Fruit fly (Drosophila melanogaster) ovary, adult (tissue): Measurements from ENCODE around the gene CG43074.

ENCODE experiments used
- CG17801 ChIP-seq: fragments of 200-800 bp; optimal IDR thresholded peaks from 2 replicates; lab custom pipeline; 2019; ENCODE audit warnings: missing biosample characterization, mild to moderate bottlenecking, missing genetic modification characterization, moderate library complexity; ENCODE audit not compliant: partially characterized antibody

CG43074 gene

dm6 chr3L:3454430-3454829 is 30.0 kb downstream of the CG43074 start:
- no peak for TF ChIP-seq CG17801

DNA sequence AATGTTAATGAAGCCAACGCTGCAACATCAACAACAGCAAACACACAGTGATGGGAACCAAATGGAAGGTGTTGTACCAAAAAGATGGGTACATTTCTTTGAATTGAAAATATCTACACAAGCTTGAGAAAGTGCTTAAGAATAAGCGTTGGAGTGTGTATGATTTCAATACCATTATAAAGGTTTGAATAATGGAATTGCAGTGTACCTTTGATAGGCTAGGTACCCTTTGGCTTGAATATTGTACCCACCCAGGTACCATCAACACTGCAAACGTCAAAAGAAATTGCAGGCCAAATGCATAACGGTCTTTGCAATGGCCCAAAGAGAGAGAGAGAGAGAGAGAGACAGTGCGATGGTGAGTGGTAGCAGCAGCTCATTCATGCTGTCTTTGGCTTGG is 31.8 kb downstream of the CG43074 start:
- TF ChIP-seq CG17801, result no peak

DNA sequence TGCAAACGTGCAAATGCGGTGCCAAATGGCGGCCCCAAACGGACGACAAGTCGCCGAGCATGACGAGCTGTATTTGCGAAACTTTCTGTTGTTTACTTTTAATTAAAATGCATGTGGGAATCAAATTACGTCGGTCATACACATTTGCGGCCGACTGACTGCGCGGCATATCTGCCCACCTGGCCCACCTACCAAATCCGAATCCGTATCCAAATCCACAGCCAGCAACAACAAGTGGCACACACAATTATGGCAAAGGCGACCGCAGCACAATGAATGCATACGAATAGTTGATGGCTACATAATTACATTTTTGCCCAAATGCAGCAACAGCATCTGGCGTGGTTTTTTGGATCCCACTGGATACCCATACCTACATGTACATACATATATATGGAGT is 32.7 kb downstream of the CG43074 start:
- no peak for TF ChIP-seq CG17801

dm6 chr3L:3450410-3450809 is 34.0 kb downstream of the CG43074 start:
- no peak for TF ChIP-seq CG17801

DNA sequence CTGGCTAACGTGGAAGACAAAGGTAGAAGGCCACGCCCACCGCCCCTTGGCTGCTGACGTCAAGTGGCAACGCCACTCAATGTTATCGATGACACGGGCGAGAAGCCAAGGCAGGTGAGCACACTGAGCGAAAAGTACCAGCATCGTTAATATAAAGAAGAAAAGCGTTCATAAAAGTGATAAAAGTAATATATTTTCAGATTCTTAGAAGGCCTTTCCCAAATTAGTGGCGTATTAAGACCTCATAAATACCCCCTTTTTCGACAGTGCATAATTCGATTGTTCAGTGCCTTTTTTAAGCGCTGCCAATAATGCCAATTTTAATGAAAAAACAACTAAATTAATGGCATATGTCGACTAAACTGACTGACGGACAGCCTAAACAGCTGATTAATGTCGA is 34.8 kb downstream of the CG43074 start:
- no peak for TF ChIP-seq CG17801

- no peak for TF ChIP-seq CG17801
Measured at dm6 chr3L:3447948-3448526, 36.4 kb downstream of the CG43074 start.

DNA sequence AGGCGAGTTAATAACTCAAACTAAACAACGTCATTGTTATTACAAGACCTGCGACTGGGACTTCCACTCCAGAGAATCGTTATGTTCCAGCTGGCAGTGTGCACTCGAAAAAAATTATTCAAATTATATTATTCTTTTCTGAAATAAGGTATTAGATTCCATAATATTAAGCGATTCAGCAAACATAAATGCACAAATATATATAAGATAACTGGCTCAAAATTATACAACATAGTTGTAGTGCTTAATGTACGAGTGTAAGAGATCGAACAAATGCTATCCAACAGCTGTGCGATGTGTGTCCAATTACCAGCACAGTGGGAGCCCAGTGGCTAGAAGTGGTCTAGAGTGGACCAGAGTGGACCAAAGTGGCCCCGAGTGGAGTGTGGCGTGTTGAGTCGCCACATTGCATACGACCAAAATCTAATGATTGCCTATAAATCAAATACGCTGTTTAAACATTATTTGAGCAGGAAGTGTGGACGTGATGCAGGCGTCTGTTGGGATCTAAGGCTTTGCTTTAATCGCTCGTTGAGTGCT is 40.1 kb downstream of the CG43074 start:
- no peak for TF ChIP-seq CG17801

DNA sequence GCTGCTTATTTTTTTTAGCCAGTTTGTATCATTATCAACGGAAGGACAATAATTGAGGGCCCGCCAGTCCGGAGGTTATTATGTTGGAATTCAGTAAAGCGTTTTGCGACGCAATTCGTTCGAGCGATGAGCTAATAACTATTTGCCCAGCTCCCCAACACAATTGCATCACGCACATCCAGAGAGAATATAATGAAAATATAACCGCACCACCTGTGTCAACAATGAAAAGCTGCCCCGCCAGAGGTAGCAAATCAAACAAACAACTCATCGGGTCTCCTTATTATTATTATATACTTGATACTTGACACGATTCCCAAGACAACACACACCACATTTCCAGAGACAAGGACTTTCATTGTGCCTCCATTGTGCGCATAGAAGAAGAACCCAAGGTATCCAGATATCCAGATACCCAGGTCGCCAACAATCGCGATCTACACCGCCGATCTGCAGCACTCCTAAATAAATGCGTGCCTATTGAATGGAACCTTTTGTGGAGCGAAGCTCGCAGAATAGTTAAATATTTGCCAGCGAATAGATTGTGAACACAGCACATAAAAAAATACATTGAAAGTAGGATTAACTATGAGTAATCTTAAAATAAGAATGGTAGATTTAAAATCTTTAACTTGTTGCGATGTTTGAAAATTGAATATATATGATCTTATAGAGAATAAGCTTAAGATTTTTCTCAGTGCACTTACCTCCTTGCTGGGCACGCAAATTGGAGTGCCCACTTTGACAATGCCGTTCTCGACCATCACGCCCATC is 41.5 kb downstream of the CG43074 start:
- TF ChIP-seq CG17801, result no peak

dm6 chr3L:3441763-3442673 is 42.4 kb downstream of the CG43074 start:
- TF ChIP-seq CG17801, result no peak

DNA sequence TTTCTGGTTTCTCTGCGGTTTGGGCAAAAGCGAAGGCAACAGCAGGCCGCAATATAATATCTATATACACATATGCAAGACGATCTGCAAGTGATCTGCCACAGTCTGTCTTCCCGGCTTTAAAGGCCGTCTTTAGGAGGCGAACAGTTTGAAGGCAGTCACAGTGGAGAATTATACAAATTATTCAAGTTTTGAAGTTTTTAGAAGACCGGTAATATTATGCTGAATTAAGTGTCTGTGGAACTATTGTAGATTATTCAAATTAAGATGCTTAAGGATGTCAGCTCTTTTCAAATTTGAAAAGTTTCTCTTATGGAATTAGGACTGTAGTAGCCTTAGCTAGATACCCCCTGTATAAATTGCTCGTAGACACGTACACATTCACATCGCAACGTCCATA is 44.3 kb downstream of the CG43074 start:
- no peak for TF ChIP-seq CG17801

- no peak for TF ChIP-seq CG17801
Measured at dm6 chr3L:3439598-3439997, 44.9 kb downstream of the CG43074 start.

DNA sequence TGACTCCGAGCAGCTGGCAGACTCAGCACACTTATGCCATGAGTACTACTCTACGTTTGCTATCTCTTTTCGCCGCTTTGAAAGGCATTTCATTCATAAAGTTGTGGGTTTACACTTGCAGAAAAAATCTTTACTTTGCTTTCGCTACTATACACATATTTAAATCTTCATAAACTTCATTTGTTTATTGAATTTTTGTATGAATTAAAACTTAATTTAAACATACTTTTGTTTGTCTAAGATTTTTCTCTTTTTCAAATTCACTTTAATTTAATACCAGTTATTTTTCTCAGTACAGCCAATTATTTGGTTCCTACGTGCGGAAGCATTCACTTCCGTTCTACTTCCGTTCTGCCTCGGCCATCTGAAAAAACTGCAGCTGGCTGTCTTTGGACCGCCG is 46.0 kb downstream of the CG43074 start:
- TF ChIP-seq CG17801, result no peak

dm6 chr3L:3437664-3438368 is 46.6 kb downstream of the CG43074 start:
- TF ChIP-seq CG17801, result no peak

dm6 chr3L:3436838-3437663 is 47.4 kb downstream of the CG43074 start:
- TF ChIP-seq CG17801, result peak; percentile 79

DNA sequence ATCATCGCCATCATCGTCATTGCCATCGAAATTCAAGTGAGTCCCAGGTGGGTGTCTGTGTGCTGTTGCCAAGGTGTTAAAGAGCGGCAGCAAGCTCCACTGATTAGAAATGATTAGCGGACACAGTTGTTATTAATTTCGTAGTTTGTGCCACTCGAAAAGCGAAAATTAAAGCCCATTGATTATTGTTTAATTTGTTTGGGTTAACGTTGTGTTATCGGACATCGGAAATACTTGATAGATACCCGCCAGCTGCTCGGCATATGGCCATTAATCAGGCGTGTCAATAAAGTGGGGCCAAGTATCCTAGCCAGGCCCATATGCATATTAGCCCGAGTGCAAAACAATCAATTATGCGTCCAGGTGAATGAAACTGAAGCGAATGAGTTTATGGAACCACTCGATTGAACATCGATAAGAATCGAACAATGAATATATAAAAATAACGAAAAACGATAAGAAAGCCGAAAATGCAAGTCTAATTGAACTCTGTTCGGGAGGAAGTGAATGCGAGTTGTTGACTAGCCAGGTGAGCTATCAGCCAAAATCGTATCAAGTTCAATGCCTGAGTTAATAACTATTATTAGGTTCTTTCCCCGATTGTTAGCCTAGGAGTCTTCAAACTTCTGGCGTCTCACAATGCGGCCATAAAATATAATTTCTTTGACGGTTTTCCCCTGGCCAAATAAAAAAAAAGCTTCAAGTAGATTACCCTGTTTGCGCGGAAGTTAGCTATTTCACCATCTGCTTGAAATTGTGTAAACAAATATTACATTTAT is 48.7 kb downstream of the CG43074 start:
- no peak for TF ChIP-seq CG17801
